Worm (Caenorhabditis elegans) whole organism, L2 larva: Measurements from ENCODE around the gene sams-1.

Source experiments
- C34F6.9 ChIP-seq: fragments of 150-350 bp; optimal IDR thresholded peaks from 2 replicates; lab custom pipeline; 2014; ENCODE audit warnings: missing biosample characterization, missing genetic modification characterization
- F13H6.1 ChIP-seq: sonication (generic microtip); optimal IDR thresholded peaks from 2 replicates; lab custom pipeline; 2016; ENCODE audit warnings: missing genetic modification characterization, missing compliant biosample characterization
- R02D3.7 ChIP-seq: fragments of 150-350 bp; optimal IDR thresholded peaks from 2 replicates; lab custom pipeline; 2014; ENCODE audit warnings: missing biosample characterization, missing genetic modification characterization
- Y55F3AM.14 ChIP-seq: fragments of 200-800 bp; sonication (Bioruptor generic); optimal IDR thresholded peaks from 2 replicates; lab custom pipeline; 2018; ENCODE audit warnings: mild to moderate bottlenecking, missing genetic modification characterization, missing compliant biosample characterization
- ZK546.5 ChIP-seq: sonication (generic microtip); optimal IDR thresholded peaks from 2 replicates; lab custom pipeline; 2017; ENCODE audit warnings: missing biosample characterization, missing genetic modification characterization
- alr-1 ChIP-seq: fragments of 150-350 bp; optimal IDR thresholded peaks from 2 replicates; lab custom pipeline; 2014; ENCODE audit warnings: missing biosample characterization, missing genetic modification characterization
- aly-2 ChIP-seq: fragments of 150-350 bp; optimal IDR thresholded peaks from 2 replicates; lab custom pipeline; 2014; ENCODE audit warnings: missing biosample characterization, missing genetic modification characterization
- ama-1 ChIP-seq: fragments of 150-350 bp; optimal IDR thresholded peaks from 2 replicates; lab custom pipeline; 2018; ENCODE audit warnings: inconsistent platforms
- ceh-82 ChIP-seq: fragments of 150-350 bp; optimal IDR thresholded peaks from 2 replicates; lab custom pipeline; 2014; ENCODE audit warnings: missing biosample characterization, missing genetic modification characterization
- crh-2 ChIP-seq: sonication (generic microtip); optimal IDR thresholded peaks from 2 replicates; lab custom pipeline; 2017; ENCODE audit warnings: missing biosample characterization, missing genetic modification characterization
- dmd-4 ChIP-seq: sonication (generic microtip); optimal IDR thresholded peaks from 2 replicates; lab custom pipeline; 2017; ENCODE audit warnings: missing biosample characterization, missing genetic modification characterization
- egl-27 ChIP-seq: sonication (generic microtip); optimal IDR thresholded peaks from 3 replicates; lab custom pipeline; 2017; ENCODE audit warnings: missing biosample characterization, missing genetic modification reagents, missing genetic modification characterization
- elt-1 ChIP-seq: fragments of 150-350 bp; optimal IDR thresholded peaks from 2 replicates; lab custom pipeline; 2014; ENCODE audit warnings: missing biosample characterization, missing genetic modification characterization
- elt-3 ChIP-seq: sonication (generic microtip); optimal IDR thresholded peaks from 2 replicates; lab custom pipeline; 2017; ENCODE audit warnings: missing biosample characterization, missing genetic modification characterization
- fos-1 ChIP-seq: fragments of 150-350 bp; optimal IDR thresholded peaks from 2 replicates; lab custom pipeline; 2014; ENCODE audit warnings: missing biosample characterization, missing genetic modification characterization
- lin-11 ChIP-seq: fragments of 150-350 bp; sonication (generic microtip); optimal IDR thresholded peaks from 2 replicates; lab custom pipeline; 2014; ENCODE audit warnings: missing biosample characterization, missing genetic modification characterization, inconsistent platforms, mixed read lengths
- lin-13 ChIP-seq: fragments of 150-350 bp; optimal IDR thresholded peaks from 2 replicates; lab custom pipeline; 2014; ENCODE audit warnings: missing biosample characterization, missing genetic modification reagents, missing genetic modification characterization
- lin-39 ChIP-seq: fragments of 150-350 bp; optimal IDR thresholded peaks from 2 replicates; lab custom pipeline; 2014; ENCODE audit warnings: missing biosample characterization, missing genetic modification reagents, missing genetic modification characterization
- lsy-2 ChIP-seq, 2 experiments: fragments of 150-350 bp in 1 of 2; sonication (generic microtip) in 1 of 2; optimal IDR thresholded peaks; 2 replicates each; lab custom pipeline; 2014 to 2017; ENCODE audit warnings: missing biosample characterization in 2 of 2, missing genetic modification characterization in 2 of 2
- mab-5 ChIP-seq: fragments of 150-350 bp; optimal IDR thresholded peaks from 2 replicates; lab custom pipeline; 2014; ENCODE audit warnings: missing biosample characterization, missing genetic modification characterization
- mbf-1 ChIP-seq: sonication (generic microtip); optimal IDR thresholded peaks from 2 replicates; lab custom pipeline; 2017; ENCODE audit warnings: missing biosample characterization, missing genetic modification characterization
- mdl-1 ChIP-seq, 2 experiments: fragments of 150-350 bp in 1 of 2; sonication (generic microtip) in 1 of 2; optimal IDR thresholded peaks; 2 replicates each; lab custom pipeline; 2017; ENCODE audit warnings: missing biosample characterization in 2 of 2, missing genetic modification characterization in 2 of 2
- nhr-10 ChIP-seq: sonication (generic microtip); optimal IDR thresholded peaks from 2 replicates; lab custom pipeline; 2017; ENCODE audit warnings: missing biosample characterization, missing genetic modification characterization
- nhr-11 ChIP-seq: fragments of 150-350 bp; optimal IDR thresholded peaks from 2 replicates; lab custom pipeline; 2014; ENCODE audit warnings: missing biosample characterization, missing genetic modification characterization
- nhr-12 ChIP-seq: fragments of 150-350 bp; optimal IDR thresholded peaks from 2 replicates; lab custom pipeline; 2014; ENCODE audit warnings: missing biosample characterization, missing genetic modification characterization
- nhr-129 ChIP-seq: fragments of 150-350 bp; optimal IDR thresholded peaks from 2 replicates; lab custom pipeline; 2014; ENCODE audit warnings: missing biosample characterization, missing genetic modification characterization
- nhr-23 ChIP-seq: fragments of 150-350 bp; optimal IDR thresholded peaks from 2 replicates; lab custom pipeline; 2014; ENCODE audit warnings: missing biosample characterization, missing genetic modification reagents, missing genetic modification characterization
- nhr-237 ChIP-seq: fragments of 150-350 bp; optimal IDR thresholded peaks from 2 replicates; lab custom pipeline; 2014; ENCODE audit warnings: missing biosample characterization, missing genetic modification characterization
- nhr-25 ChIP-seq: fragments of 150-350 bp; sonication (generic microtip); optimal IDR thresholded peaks from 3 replicates; lab custom pipeline; 2014; ENCODE audit warnings: missing biosample characterization, missing genetic modification characterization
- nhr-6 ChIP-seq: fragments of 150-350 bp; optimal IDR thresholded peaks from 2 replicates; lab custom pipeline; 2014; ENCODE audit warnings: missing biosample characterization, missing genetic modification characterization
- nhr-77 ChIP-seq: fragments of 150-350 bp; optimal IDR thresholded peaks from 2 replicates; lab custom pipeline; 2014; ENCODE audit warnings: missing biosample characterization, missing genetic modification characterization
- sem-4 ChIP-seq: fragments of 150-350 bp; optimal IDR thresholded peaks from 2 replicates; lab custom pipeline; 2014; ENCODE audit warnings: missing biosample characterization, missing genetic modification reagents, missing genetic modification characterization
- skn-1 ChIP-seq: sonication (generic microtip); optimal IDR thresholded peaks from 2 replicates; lab custom pipeline; 2017; ENCODE audit warnings: missing biosample characterization, missing genetic modification characterization
- sma-3 ChIP-seq: sonication (generic microtip); optimal IDR thresholded peaks from 2 replicates; lab custom pipeline; 2016; ENCODE audit warnings: missing genetic modification reagents, missing genetic modification characterization, missing compliant biosample characterization
- sma-9 ChIP-seq, 2 experiments: fragments of 150-350 bp in 1 of 2; sonication (generic microtip) in 1 of 2; optimal IDR thresholded peaks; 2 replicates each; lab custom pipeline; 2014 to 2016; ENCODE audit warnings: missing genetic modification characterization in 2 of 2, mild to moderate bottlenecking in 1 of 2, missing biosample characterization in 1 of 2, missing compliant biosample characterization in 1 of 2, missing genetic modification reagents in 1 of 2, moderate library complexity in 1 of 2
- snpc-4 ChIP-seq: fragments of 150-350 bp; optimal IDR thresholded peaks from 2 replicates; lab custom pipeline; 2014; ENCODE audit warnings: missing biosample characterization, missing genetic modification characterization
- unc-39 ChIP-seq: fragments of 150-350 bp; optimal IDR thresholded peaks from 2 replicates; lab custom pipeline; 2014; ENCODE audit warnings: missing biosample characterization, missing genetic modification characterization
- unc-55 ChIP-seq: fragments of 150-350 bp; sonication (generic microtip); optimal IDR thresholded peaks from 3 replicates; lab custom pipeline; 2014; ENCODE audit warnings: missing biosample characterization, missing genetic modification reagents, missing genetic modification characterization
- zag-1 ChIP-seq: fragments of 150-350 bp; optimal IDR thresholded peaks from 2 replicates; lab custom pipeline; 2014; ENCODE audit warnings: missing biosample characterization, missing genetic modification characterization
- ztf-1 ChIP-seq: fragments of 200-800 bp; sonication (Bioruptor generic); conservative IDR thresholded peaks from 2 replicates; pipeline ENCODE4 v1.3.6; 2022; ENCODE audit warnings: missing genetic modification characterization, missing compliant biosample characterization
- ztf-11 ChIP-seq: sonication (generic microtip); optimal IDR thresholded peaks from 2 replicates; lab custom pipeline; 2017; ENCODE audit warnings: missing biosample characterization, missing genetic modification characterization

Gene sams-1

ce11 chrX:11946788-11947463 lies 18.8 kb upstream of the sams-1 start, which contains the start of gene nfya-1 (continued):
- TF ChIP-seq nhr-6 (tag; lab: Kevin White, UChicago) (peak; percentile 12), mab-5 (no peak), C34F6.9 (tag; lab: Kevin White, UChicago) (peak; percentile 64), fos-1 (tag; lab: Kevin White, UChicago) (peak; percentile 18), dmd-4 (tag; lab: Kevin White, UChicago) (no peak), lin-39 (no peak), R02D3.7 (tag; lab: Kevin White, UChicago) (no peak)

- no peak for TF ChIP-seq elt-1 (tag; lab: Kevin White, UChicago)
- TF ChIP-seq ztf-1, result no peak
- no peak for TF ChIP-seq crh-2 (tag; lab: Kevin White, UChicago)
- no peak for TF ChIP-seq lin-11
- TF ChIP-seq nhr-25 (tag; lab: Kevin White, UChicago), result no peak
- no peak for TF ChIP-seq snpc-4
- peak; percentile 22 for TF ChIP-seq sem-4 (tag; lab: Kevin White, UChicago)
- TF ChIP-seq ZK546.5, result no peak
- TF ChIP-seq unc-55 (GFP tag; lab: Kevin White, UChicago), result no peak
- no peak for TF ChIP-seq mbf-1 (tag; lab: Kevin White, UChicago)
- no peak for TF ChIP-seq aly-2 (tag; lab: Kevin White, UChicago)
- TF ChIP-seq lin-39, result no peak
- no peak for TF ChIP-seq nhr-237 (tag; lab: Kevin White, UChicago)
- peak; percentile 4 for TF ChIP-seq sma-3 (GFP tag; lab: Kevin White, UChicago)
- TF ChIP-seq nhr-11 (tag; lab: Kevin White, UChicago), result no peak
- no peak for TF ChIP-seq elt-3
- no peak for TF ChIP-seq Y55F3AM.14 (GFP tag; lab: Kevin White, UChicago)
- peak; percentile 31 for TF ChIP-seq C34F6.9 (tag; lab: Kevin White, UChicago)
- no peak for TF ChIP-seq ztf-11 (tag; lab: Kevin White, UChicago)
- TF ChIP-seq unc-39 (tag; lab: Kevin White, UChicago), result no peak
- no peak for TF ChIP-seq egl-27
- TF ChIP-seq nhr-12 (tag; lab: Kevin White, UChicago), result no peak
- no peak for TF ChIP-seq skn-1 (tag; lab: Kevin White, UChicago)
- TF ChIP-seq lsy-2 (tag; optimal IDR thresholded peaks at IDR 0.05; lab: Kevin White, UChicago), result no peak
- TF ChIP-seq zag-1, result no peak
- no peak for TF ChIP-seq ama-1 (lab: Kevin White, UChicago)
- no peak for TF ChIP-seq nhr-6 (tag; lab: Kevin White, UChicago)
- TF ChIP-seq lin-13 (GFP tag; lab: Kevin White, UChicago), result peak; percentile 2
- TF ChIP-seq ceh-82 (tag; lab: Kevin White, UChicago), result no peak
- no peak for TF ChIP-seq nhr-129 (tag; lab: Kevin White, UChicago)
- TF ChIP-seq nhr-10 (tag; lab: Kevin White, UChicago), result no peak
- TF ChIP-seq F13H6.1, result peak; percentile 37
- no peak for TF ChIP-seq dmd-4 (tag; lab: Kevin White, UChicago)
- TF ChIP-seq sma-9 (GFP tag; optimal IDR thresholded peaks at IDR 0.05; lab: Kevin White, UChicago), result peak; percentile 47
- no peak for TF ChIP-seq sma-9 (tag; optimal IDR thresholded peaks at IDR 0.05; lab: Kevin White, UChicago)
- TF ChIP-seq mdl-1 (tag; optimal IDR thresholded peaks at IDR 0.05; lab: Kevin White, UChicago), result no peak
- TF ChIP-seq nhr-77, result no peak
- no peak for TF ChIP-seq nhr-23 (tag; lab: Kevin White, UChicago)
Measured at ce11 chrX:11948184-11948894, 17.4 kb upstream of the sams-1 start, which contains the start of gene lsd-1. Gene lsd-1, plus strand, starts transcription at chrX:11948844.

ce11 chrX:11952129-11952528 lies 13.6 kb upstream of the sams-1 start:
- no peak for TF ChIP-seq sma-9 (GFP tag; optimal IDR thresholded peaks at IDR 0.05; lab: Kevin White, UChicago)
- TF ChIP-seq sma-9 (tag; optimal IDR thresholded peaks at IDR 0.05; lab: Kevin White, UChicago), result no peak
- TF ChIP-seq crh-2 (tag; lab: Kevin White, UChicago), result no peak
- TF ChIP-seq unc-39 (tag; lab: Kevin White, UChicago), result no peak
- no peak for TF ChIP-seq mab-5
- TF ChIP-seq skn-1 (tag; lab: Kevin White, UChicago), result no peak
- TF ChIP-seq F13H6.1, result no peak
- no peak for TF ChIP-seq alr-1 (tag; lab: Kevin White, UChicago)
- TF ChIP-seq, all 48 proteins: peak for 0
